Worm (Caenorhabditis elegans) whole organism, mixed stage, embryonic: Measurements from ENCODE around the gene spp-7.
A peak's percentile ranks its signal among the peaks of the same experiment; 100 is the strongest.

Experiments used
- M03D4.4 ChIP-seq: sonication (generic microtip); optimal IDR thresholded peaks from 2 replicates; lab custom pipeline; 2017; ENCODE audit warnings: mild to moderate bottlenecking, missing genetic modification characterization, missing compliant biosample characterization
- blmp-1 ChIP-seq: fragments of 150-350 bp; optimal IDR thresholded peaks from 2 replicates; lab custom pipeline; 2014; ENCODE audit warnings: missing biosample characterization, missing genetic modification characterization
- ceh-39 ChIP-seq: fragments of 150-350 bp; optimal IDR thresholded peaks from 2 replicates; lab custom pipeline; 2014; ENCODE audit warnings: missing biosample characterization, missing genetic modification characterization
- ceh-43 ChIP-seq: fragments of 200-800 bp; sonication (Bioruptor generic); optimal IDR thresholded peaks from 2 replicates; lab custom pipeline; 2018; ENCODE audit warnings: mild to moderate bottlenecking, missing genetic modification characterization, moderate library complexity, missing compliant biosample characterization
- ces-1 ChIP-seq: fragments of 150-350 bp; optimal IDR thresholded peaks from 2 replicates; lab custom pipeline; 2014; ENCODE audit warnings: missing biosample characterization, missing genetic modification reagents, missing genetic modification characterization
- cnd-1 ChIP-seq: fragments of 200-800 bp; sonication (Bioruptor generic); optimal IDR thresholded peaks from 2 replicates; lab custom pipeline; 2018; ENCODE audit warnings: mild to moderate bottlenecking, missing genetic modification characterization, missing compliant biosample characterization
- elt-3 ChIP-seq: fragments of 150-350 bp; optimal IDR thresholded peaks from 2 replicates; lab custom pipeline; 2014; ENCODE audit warnings: missing biosample characterization, missing genetic modification characterization
- flh-1 ChIP-seq: fragments of 200-800 bp; sonication (Bioruptor generic); optimal IDR thresholded peaks from 2 replicates; lab custom pipeline; 2018; ENCODE audit warnings: mild to moderate bottlenecking, missing genetic modification characterization, moderate library complexity, missing compliant biosample characterization
- ham-2 ChIP-seq: fragments of 200-800 bp; sonication (Bioruptor generic); optimal IDR thresholded peaks from 2 replicates; lab custom pipeline; 2018; ENCODE audit warnings: mild to moderate bottlenecking, missing genetic modification characterization, missing compliant biosample characterization
- lin-13 ChIP-seq: fragments of 150-350 bp; optimal IDR thresholded peaks from 2 replicates; lab custom pipeline; 2014; ENCODE audit warnings: missing biosample characterization, missing genetic modification characterization
- lin-32 ChIP-seq: fragments of 200-800 bp; sonication (Bioruptor generic); optimal IDR thresholded peaks from 2 replicates; lab custom pipeline; 2018; ENCODE audit warnings: mild to moderate bottlenecking, missing genetic modification characterization, missing compliant biosample characterization
- lsy-2 ChIP-seq: fragments of 150-350 bp; optimal IDR thresholded peaks from 2 replicates; lab custom pipeline; 2014; ENCODE audit warnings: missing biosample characterization, missing genetic modification characterization
- mep-1 ChIP-seq: fragments of 150-350 bp; optimal IDR thresholded peaks from 2 replicates; lab custom pipeline; 2017; ENCODE audit warnings: missing biosample characterization, missing genetic modification reagents, missing genetic modification characterization, inconsistent platforms
- mls-2 ChIP-seq: sonication (generic microtip); optimal IDR thresholded peaks from 2 replicates; lab custom pipeline; 2016; ENCODE audit warnings: mild to moderate bottlenecking, missing genetic modification characterization, moderate library complexity, missing compliant biosample characterization
- nhr-2 ChIP-seq: fragments of 150-350 bp; optimal IDR thresholded peaks from 2 replicates; lab custom pipeline; 2014; ENCODE audit warnings: missing biosample characterization, missing genetic modification characterization
- nhr-237 ChIP-seq: fragments of 150-350 bp; optimal IDR thresholded peaks from 2 replicates; lab custom pipeline; 2014; ENCODE audit warnings: missing biosample characterization, missing genetic modification characterization
- pha-4 ChIP-seq: fragments of 150-350 bp; optimal IDR thresholded peaks from 2 replicates; lab custom pipeline; 2018; ENCODE audit warnings: missing biosample characterization, missing genetic modification reagents, missing genetic modification characterization
- sptf-1 ChIP-seq: sonication (generic microtip); optimal IDR thresholded peaks from 2 replicates; lab custom pipeline; 2017; ENCODE audit warnings: mild to moderate bottlenecking, missing genetic modification characterization, moderate library complexity, missing compliant biosample characterization
- tbx-8 ChIP-seq: fragments of 200-800 bp; sonication (Bioruptor generic); optimal IDR thresholded peaks from 2 replicates; lab custom pipeline; 2018; ENCODE audit warnings: mild to moderate bottlenecking, missing genetic modification characterization, moderate library complexity, missing compliant biosample characterization
- zip-8 ChIP-seq: fragments of 150-350 bp; optimal IDR thresholded peaks from 2 replicates; lab custom pipeline; 2014; ENCODE audit warnings: missing biosample characterization, missing genetic modification characterization

spp-7 gene

ce11 chrIV:5367899-5368298 is 47.7 kb downstream of the spp-7 start:
- no peak for TF ChIP-seq nhr-2 (tag; lab: Kevin White, UChicago)
- TF ChIP-seq pha-4 (tag; lab: Kevin White, UChicago), result no peak
- no peak for TF ChIP-seq blmp-1 (tag; lab: Kevin White, UChicago)
- no peak for TF ChIP-seq lin-13 (tag; lab: Kevin White, UChicago)
- no peak for TF ChIP-seq tbx-8 (GFP tag; lab: Kevin White, UChicago)

- TF ChIP-seq elt-3, result no peak
- TF ChIP-seq ces-1 (GFP tag; lab: Kevin White, UChicago), result no peak
- no peak for TF ChIP-seq tbx-8 (GFP tag; lab: Kevin White, UChicago)
- no peak for TF ChIP-seq lin-13 (tag; lab: Kevin White, UChicago)
- TF ChIP-seq flh-1 (GFP tag; lab: Kevin White, UChicago), result no peak
- no peak for TF ChIP-seq mls-2
- no peak for TF ChIP-seq zip-8 (tag; lab: Kevin White, UChicago)
- no peak for TF ChIP-seq M03D4.4 (tag; lab: Kevin White, UChicago)
- TF ChIP-seq ceh-39 (tag; lab: Kevin White, UChicago), result no peak
- no peak for TF ChIP-seq lsy-2 (tag; lab: Kevin White, UChicago)
- no peak for TF ChIP-seq pha-4 (tag; lab: Kevin White, UChicago)
- no peak for TF ChIP-seq cnd-1
- TF ChIP-seq ceh-43, result no peak
Observed at ce11 chrIV:5366567-5366966, 49.0 kb downstream of the spp-7 start, which contains the start of gene sand-1. TSS of gene sand-1 (plus strand) at chrIV:5366867.

- TF ChIP-seq elt-3 (no peak), sptf-1 (tag; lab: Kevin White, UChicago) (no peak), nhr-237 (tag; lab: Kevin White, UChicago) (peak; percentile 4), mep-1 (peak; percentile 29), lsy-2 (tag; lab: Kevin White, UChicago) (peak; percentile 61), lin-13 (tag; lab: Kevin White, UChicago) (peak; percentile 70), lin-32 (no peak), M03D4.4 (tag; lab: Kevin White, UChicago) (no peak), ham-2 (no peak)
Observed at ce11 chrIV:5364135-5364609, 51.4 kb downstream of the spp-7 start, which contains the start of the genes hda-6 and F41H10.4. TSS of gene hda-6 (minus strand) at chrIV:5364306. TSS of gene F41H10.4 (plus strand) at chrIV:5364559.
